Worm (Caenorhabditis elegans) whole organism, young adult: ENCODE data around the gene C34F6.11.

Source experiments
- C17E4.6 ChIP-seq: fragments of 200-800 bp; sonication (Bioruptor generic); IDR thresholded peaks from 2 replicates; pipeline ENCODE4 v1.3.6; 2022; ENCODE audit warnings: missing genetic modification reagents, missing genetic modification characterization, missing compliant biosample characterization
- F10E7.11 ChIP-seq: sonication (generic microtip); optimal IDR thresholded peaks from 2 replicates; lab custom pipeline; 2017; ENCODE audit warnings: mild to moderate bottlenecking, missing genetic modification characterization, moderate library complexity, missing compliant biosample characterization
- F49E8.2 ChIP-seq: sonication (generic microtip); optimal IDR thresholded peaks from 3 replicates; lab custom pipeline; 2017; ENCODE audit warnings: missing genetic modification characterization, mild to moderate bottlenecking, missing compliant biosample characterization, antibody characterized with exemption, moderate library complexity; ENCODE audit not compliant: insufficient read depth
- F57A8.1 ChIP-seq: fragments of 200-800 bp; sonication (Bioruptor generic); optimal IDR thresholded peaks from 2 replicates; lab custom pipeline; 2018; ENCODE audit warnings: mild to moderate bottlenecking, missing genetic modification characterization, moderate library complexity, missing compliant biosample characterization
- T07F8.4 ChIP-seq: sonication (generic microtip); optimal IDR thresholded peaks from 2 replicates; lab custom pipeline; 2016; ENCODE audit warnings: mild to moderate bottlenecking, missing genetic modification characterization, moderate library complexity, missing compliant biosample characterization
- ama-1 ChIP-seq, 3 experiments: fragments of 150-350 bp in 1 of 3; sonication (generic microtip) in 2 of 3; optimal IDR thresholded peaks; 2 replicates each; lab custom pipeline; 2014 to 2018; ENCODE audit warnings: missing biosample characterization in 2 of 3, missing genetic modification characterization in 2 of 3, missing genetic modification reagents in 2 of 3
- aptf-3 ChIP-seq: fragments of 200-800 bp; sonication (Bioruptor generic); IDR thresholded peaks from 2 replicates; pipeline ENCODE4 v1.3.6; 2022; ENCODE audit warnings: missing genetic modification characterization, missing compliant biosample characterization
- ccch-3 ChIP-seq: fragments of 200-800 bp; sonication (Bioruptor generic); optimal IDR thresholded peaks from 2 replicates; lab custom pipeline; 2018; ENCODE audit warnings: mild to moderate bottlenecking, missing genetic modification characterization, missing compliant biosample characterization
- dpl-1 ChIP-seq: fragments of 150-350 bp; optimal IDR thresholded peaks from 2 replicates; lab custom pipeline; 2014; ENCODE audit warnings: missing biosample characterization, missing genetic modification reagents, missing genetic modification characterization
- gei-17 ChIP-seq: fragments of 200-800 bp; sonication (Bioruptor generic); optimal IDR thresholded peaks from 2 replicates; lab custom pipeline; 2018; ENCODE audit warnings: mild to moderate bottlenecking, missing genetic modification characterization, missing compliant biosample characterization
- nfya-1 ChIP-seq: sonication (generic microtip); optimal IDR thresholded peaks from 2 replicates; lab custom pipeline; 2017; ENCODE audit warnings: antibody characterized with exemption, missing compliant biosample characterization, missing genetic modification characterization, borderline replicate concordance; ENCODE audit not compliant: insufficient read depth
- tbp1 ChIP-seq: fragments of 200-800 bp; sonication (Bioruptor generic); optimal IDR thresholded peaks from 2 replicates; lab custom pipeline; 2018; ENCODE audit warnings: mild to moderate bottlenecking, missing genetic modification characterization, missing compliant biosample characterization
- unc-62 ChIP-seq: fragments of 150-350 bp; optimal IDR thresholded peaks from 2 replicates; lab custom pipeline; 2014; ENCODE audit warnings: missing biosample characterization, missing genetic modification reagents, missing genetic modification characterization
- ztf-3 ChIP-seq: fragments of 200-800 bp; sonication (Bioruptor generic); optimal IDR thresholded peaks from 2 replicates; lab custom pipeline; 2018; ENCODE audit warnings: mild to moderate bottlenecking, missing genetic modification characterization, missing compliant biosample characterization

ce11 chrX:11252429-11252828 lies 48.7 kb upstream of the C34F6.11 start:
- TF ChIP-seq F49E8.2, result no peak
- TF ChIP-seq tbp1 (GFP tag; lab: Kevin White, UChicago), result peak; percentile 91
- TF ChIP-seq F57A8.1 (GFP tag; lab: Kevin White, UChicago), result no peak
- no peak for TF ChIP-seq aptf-3 (GFP tag; lab: Robert Waterston, UW)
- no peak for TF ChIP-seq ama-1 (optimal IDR thresholded peaks at IDR 0.05; lab: Kevin White, UChicago)
- no peak for TF ChIP-seq ama-1 (GFP tag; optimal IDR thresholded peaks at IDR 0.05; lab: Kevin White, UChicago)
- TF ChIP-seq F10E7.11 (tag; lab: Kevin White, UChicago), result peak; percentile 53
- TF ChIP-seq ztf-3, result no peak
- TF ChIP-seq gei-17, result no peak
- TF ChIP-seq unc-62 (GFP tag; lab: Kevin White, UChicago), result no peak
- no peak for TF ChIP-seq ccch-3
- no peak for TF ChIP-seq dpl-1
- TF ChIP-seq C17E4.6 (GFP tag; lab: Robert Waterston, UW), result no peak
- TF ChIP-seq nfya-1, result no peak
- peak; percentile 48 for TF ChIP-seq T07F8.4 (tag; lab: Kevin White, UChicago)
